Worm (Caenorhabditis elegans) whole organism, L3 larva: ENCODE data around the gene W03F9.2.

Experiments used
- R02D3.7 ChIP-seq: fragments of 150-350 bp; optimal IDR thresholded peaks from 2 replicates; lab custom pipeline; 2014; ENCODE audit warnings: missing biosample characterization, missing genetic modification characterization
- ama-1 ChIP-seq: fragments of 150-350 bp; optimal IDR thresholded peaks from 2 replicates; lab custom pipeline; 2018
- ceh-16 ChIP-seq: sonication (generic microtip); optimal IDR thresholded peaks from 2 replicates; lab custom pipeline; 2017; ENCODE audit warnings: missing biosample characterization, missing genetic modification characterization
- ceh-28 ChIP-seq: fragments of 150-350 bp; optimal IDR thresholded peaks from 2 replicates; lab custom pipeline; 2014; ENCODE audit warnings: missing biosample characterization, missing genetic modification reagents, missing genetic modification characterization
- ceh-82 ChIP-seq: fragments of 150-350 bp; optimal IDR thresholded peaks from 2 replicates; lab custom pipeline; 2014; ENCODE audit warnings: missing biosample characterization, missing genetic modification characterization
- daf-12 ChIP-seq: fragments of 150-350 bp; optimal IDR thresholded peaks from 2 replicates; lab custom pipeline; 2014; ENCODE audit warnings: missing biosample characterization, missing genetic modification reagents, missing genetic modification characterization
- egl-27 ChIP-seq: sonication (generic microtip); optimal IDR thresholded peaks from 4 replicates; lab custom pipeline; 2017; ENCODE audit warnings: missing biosample characterization, missing genetic modification reagents, missing genetic modification characterization
- egl-5 ChIP-seq: fragments of 150-350 bp; optimal IDR thresholded peaks from 2 replicates; lab custom pipeline; 2017; ENCODE audit warnings: missing biosample characterization, missing genetic modification reagents, missing genetic modification characterization, inconsistent platforms
- elt-1 ChIP-seq: fragments of 150-350 bp; optimal IDR thresholded peaks from 2 replicates; lab custom pipeline; 2014; ENCODE audit warnings: missing biosample characterization, missing genetic modification characterization
- elt-2 ChIP-seq: sonication (generic microtip); optimal IDR thresholded peaks from 2 replicates; lab custom pipeline; 2016; ENCODE audit warnings: missing genetic modification reagents, mild to moderate bottlenecking, missing genetic modification characterization, missing compliant biosample characterization
- elt-3 ChIP-seq, 3 experiments: fragments of 150-350 bp in 1 of 3; sonication (generic microtip) in 2 of 3; optimal IDR thresholded peaks; 2 replicates in 2 of 3; 4 replicates in 1 of 3; lab custom pipeline; 2014 to 2017; ENCODE audit warnings: missing biosample characterization in 3 of 3, missing genetic modification characterization in 3 of 3
- eor-1 ChIP-seq, 2 experiments: fragments of 150-350 bp; optimal IDR thresholded peaks; 2 replicates each; lab custom pipeline; 2014 to 2018; ENCODE audit warnings: missing biosample characterization in 2 of 2, missing genetic modification characterization in 2 of 2
- fkh-10 ChIP-seq: sonication (generic microtip); optimal IDR thresholded peaks from 2 replicates; lab custom pipeline; 2017; ENCODE audit warnings: missing biosample characterization, missing genetic modification reagents, missing genetic modification characterization
- fkh-2 ChIP-seq: fragments of 150-350 bp; optimal IDR thresholded peaks from 2 replicates; lab custom pipeline; 2014; ENCODE audit warnings: missing biosample characterization, missing genetic modification reagents, missing genetic modification characterization
- fos-1 ChIP-seq: fragments of 150-350 bp; optimal IDR thresholded peaks from 2 replicates; lab custom pipeline; 2014; ENCODE audit warnings: missing biosample characterization, missing genetic modification characterization
- hmg-11 ChIP-seq: sonication (generic microtip); optimal IDR thresholded peaks from 2 replicates; lab custom pipeline; 2016; ENCODE audit warnings: missing genetic modification characterization, missing compliant biosample characterization
- jun-1 ChIP-seq: fragments of 150-350 bp; optimal IDR thresholded peaks from 2 replicates; lab custom pipeline; 2014; ENCODE audit warnings: missing biosample characterization, missing genetic modification reagents, missing genetic modification characterization
- lin-15B ChIP-seq: fragments of 150-350 bp; optimal IDR thresholded peaks from 2 replicates; lab custom pipeline; 2014; ENCODE audit warnings: missing biosample characterization, missing genetic modification characterization
- lin-39 ChIP-seq: fragments of 150-350 bp; optimal IDR thresholded peaks from 2 replicates; lab custom pipeline; 2018; ENCODE audit warnings: missing biosample characterization, missing genetic modification reagents, missing genetic modification characterization
- lsy-12 ChIP-seq: sonication (generic microtip); optimal IDR thresholded peaks from 2 replicates; lab custom pipeline; 2016; ENCODE audit warnings: mild to moderate bottlenecking, missing genetic modification characterization, missing compliant biosample characterization
- mdl-1 ChIP-seq: fragments of 150-350 bp; optimal IDR thresholded peaks from 2 replicates; lab custom pipeline; 2014; ENCODE audit warnings: missing biosample characterization, missing genetic modification characterization
- mml-1 ChIP-seq: fragments of 150-350 bp; sonication (generic microtip); optimal IDR thresholded peaks from 3 replicates; lab custom pipeline; 2014; ENCODE audit warnings: missing biosample characterization, missing genetic modification characterization
- nfya-1 ChIP-seq: sonication (generic microtip); optimal IDR thresholded peaks from 2 replicates; lab custom pipeline; 2017; ENCODE audit warnings: missing genetic modification characterization, mild to moderate bottlenecking, missing compliant biosample characterization, antibody characterized with exemption, moderate library complexity; ENCODE audit not compliant: insufficient read depth
- nhr-11 ChIP-seq: fragments of 150-350 bp; optimal IDR thresholded peaks from 2 replicates; lab custom pipeline; 2014; ENCODE audit warnings: missing biosample characterization, missing genetic modification characterization
- nhr-12 ChIP-seq: fragments of 150-350 bp; optimal IDR thresholded peaks from 2 replicates; lab custom pipeline; 2014; ENCODE audit warnings: missing biosample characterization, missing genetic modification characterization
- nhr-23 ChIP-seq: fragments of 150-350 bp; optimal IDR thresholded peaks from 2 replicates; lab custom pipeline; 2014; ENCODE audit warnings: missing biosample characterization, missing genetic modification reagents, missing genetic modification characterization
- nhr-237 ChIP-seq: fragments of 150-350 bp; optimal IDR thresholded peaks from 2 replicates; lab custom pipeline; 2014; ENCODE audit warnings: missing biosample characterization, missing genetic modification characterization
- nhr-25 ChIP-seq: sonication (generic microtip); optimal IDR thresholded peaks from 2 replicates; lab custom pipeline; 2017; ENCODE audit warnings: missing biosample characterization, missing genetic modification characterization
- nhr-43 ChIP-seq: sonication (generic microtip); optimal IDR thresholded peaks from 2 replicates; lab custom pipeline; 2016; ENCODE audit warnings: mild to moderate bottlenecking, missing genetic modification characterization, missing compliant biosample characterization; ENCODE audit not compliant: poor library complexity, severe bottlenecking
- nhr-67 ChIP-seq: fragments of 150-350 bp; optimal IDR thresholded peaks from 2 replicates; lab custom pipeline; 2014; ENCODE audit warnings: missing biosample characterization, missing genetic modification characterization
- nhr-76 ChIP-seq: fragments of 150-350 bp; sonication (generic microtip); optimal IDR thresholded peaks from 5 replicates; lab custom pipeline; 2014; ENCODE audit warnings: missing biosample characterization, missing genetic modification characterization
- nhr-77 ChIP-seq: fragments of 150-350 bp; optimal IDR thresholded peaks from 2 replicates; lab custom pipeline; 2014; ENCODE audit warnings: missing biosample characterization, missing genetic modification characterization
- pha-4 ChIP-seq: fragments of 150-350 bp; optimal IDR thresholded peaks from 2 replicates; lab custom pipeline; 2014; ENCODE audit warnings: missing biosample characterization, missing genetic modification reagents, missing genetic modification characterization
- pqm-1 ChIP-seq: fragments of 150-350 bp; optimal IDR thresholded peaks from 2 replicates; lab custom pipeline; 2017; ENCODE audit warnings: missing biosample characterization, missing genetic modification characterization, inconsistent platforms
- sea-2 ChIP-seq: fragments of 150-350 bp; sonication (generic microtip); optimal IDR thresholded peaks from 4 replicates; lab custom pipeline; 2014; ENCODE audit warnings: missing biosample characterization, missing genetic modification reagents, missing genetic modification characterization
- skn-1 ChIP-seq: fragments of 150-350 bp; optimal IDR thresholded peaks from 2 replicates; lab custom pipeline; 2014; ENCODE audit warnings: missing biosample characterization, missing genetic modification characterization
- snpc-4 ChIP-seq: fragments of 150-350 bp; optimal IDR thresholded peaks from 2 replicates; lab custom pipeline; 2014; ENCODE audit warnings: missing biosample characterization, missing genetic modification characterization
- tbx-2 ChIP-seq: sonication (generic microtip); optimal IDR thresholded peaks from 2 replicates; lab custom pipeline; 2016; ENCODE audit warnings: mild to moderate bottlenecking, missing genetic modification characterization, missing compliant biosample characterization
- unc-39 ChIP-seq: sonication (generic microtip); optimal IDR thresholded peaks from 4 replicates; lab custom pipeline; 2017; ENCODE audit warnings: missing biosample characterization, missing genetic modification characterization
- unc-62 ChIP-seq: fragments of 150-350 bp; sonication (generic microtip); optimal IDR thresholded peaks from 4 replicates; lab custom pipeline; 2014; ENCODE audit warnings: missing biosample characterization, missing genetic modification reagents, missing genetic modification characterization
- zag-1 ChIP-seq: fragments of 150-350 bp; optimal IDR thresholded peaks from 2 replicates; lab custom pipeline; 2014; ENCODE audit warnings: missing biosample characterization, missing genetic modification characterization
- ztf-11 ChIP-seq: fragments of 150-350 bp; optimal IDR thresholded peaks from 2 replicates; lab custom pipeline; 2014; ENCODE audit warnings: missing biosample characterization, missing genetic modification characterization
- ztf-4 ChIP-seq: fragments of 150-350 bp; optimal IDR thresholded peaks from 2 replicates; lab custom pipeline; 2014; ENCODE audit warnings: missing biosample characterization, missing genetic modification characterization

W03F9.2 gene

DNA sequence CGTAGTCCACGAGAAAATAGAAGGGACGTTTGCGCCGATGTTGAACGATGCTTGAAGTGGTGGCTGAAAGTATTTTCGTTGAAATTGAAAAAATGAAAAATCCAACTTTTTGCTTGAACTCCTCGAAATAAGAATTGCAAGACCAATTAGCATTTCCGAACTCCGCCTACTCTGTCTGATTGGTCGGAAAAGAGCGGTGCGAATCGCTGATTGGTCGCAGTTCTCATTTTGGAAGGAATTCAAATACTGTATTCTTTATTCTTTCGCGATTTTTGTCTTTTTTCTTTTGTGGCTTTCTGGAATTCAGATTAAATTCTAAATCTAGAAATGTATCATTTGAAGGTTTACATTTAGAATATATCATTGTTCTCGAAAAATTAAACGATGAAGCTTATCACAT is 46.7 kb upstream of the W03F9.2 start:
- TF ChIP-seq nfya-1 (peak; percentile 56), snpc-4 (no peak)

DNA sequence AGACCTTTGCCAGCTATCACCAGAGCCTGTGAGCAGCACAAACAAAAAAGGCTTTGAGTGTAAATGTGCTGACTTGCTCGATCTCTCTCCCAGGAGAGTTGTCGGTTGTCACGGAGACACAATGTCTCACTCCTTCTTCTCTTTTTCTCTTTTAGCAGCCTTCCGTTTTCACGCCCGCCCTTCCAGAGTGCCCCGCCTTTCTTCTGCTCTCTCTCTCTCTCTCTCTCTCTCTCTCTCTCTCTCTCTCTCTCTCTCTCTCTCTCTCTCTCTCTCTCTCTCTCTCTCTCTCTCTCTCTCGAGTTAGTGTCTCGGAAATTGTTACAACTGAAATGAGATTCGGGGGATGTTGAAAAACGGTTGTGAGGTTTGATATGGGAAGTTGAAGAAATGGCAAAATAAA is 45.6 kb upstream of the W03F9.2 start:
- TF ChIP-seq pqm-1 (tag; lab: Kevin White, UChicago): no peak
- no peak for TF ChIP-seq daf-12 (tag; lab: Kevin White, UChicago)
- TF ChIP-seq fkh-2 (tag; lab: Kevin White, UChicago): no peak
- TF ChIP-seq ceh-82 (tag; lab: Kevin White, UChicago): no peak
- TF ChIP-seq nfya-1: peak; percentile 8

DNA sequence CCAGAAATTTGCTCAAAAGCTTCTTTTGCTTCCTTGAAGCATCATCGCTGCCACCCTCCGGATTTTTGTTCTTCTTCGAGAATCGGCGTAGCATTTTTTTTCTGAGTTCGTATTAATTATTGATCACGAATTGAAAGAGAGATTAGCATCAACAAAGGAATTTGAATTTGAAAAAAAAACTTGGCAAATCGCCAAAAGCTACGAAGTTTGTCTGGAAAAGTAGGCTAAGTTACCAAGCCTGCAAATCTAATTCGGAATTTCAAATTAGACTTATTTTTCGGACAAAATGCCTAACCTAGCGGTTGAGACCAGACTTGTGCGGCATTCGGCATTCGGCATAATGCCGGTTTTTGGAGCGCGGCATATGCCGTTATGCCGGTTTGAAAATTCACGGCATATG is 44.3 kb upstream of the W03F9.2 start, which contains the start of gene cfap-36:
Gene cfap-36, minus strand, starts transcription at position 101 of the 400 bp plus-strand sequence.
- TF ChIP-seq ceh-28: no peak
- TF ChIP-seq R02D3.7 (tag; lab: Kevin White, UChicago): no peak
- TF ChIP-seq snpc-4: no peak
- TF ChIP-seq nhr-11: no peak
- TF ChIP-seq egl-27 (tag; lab: Kevin White, UChicago): no peak
- TF ChIP-seq tbx-2 (tag; lab: Kevin White, UChicago): no peak
- no peak for TF ChIP-seq ama-1 (lab: Kevin White, UChicago)
- no peak for TF ChIP-seq sea-2
- no peak for TF ChIP-seq nhr-67 (tag; lab: Kevin White, UChicago)
- no peak for TF ChIP-seq nhr-76 (tag; lab: Kevin White, UChicago)
- TF ChIP-seq elt-2: no peak
- TF ChIP-seq, all 47 proteins: peak for 0

DNA sequence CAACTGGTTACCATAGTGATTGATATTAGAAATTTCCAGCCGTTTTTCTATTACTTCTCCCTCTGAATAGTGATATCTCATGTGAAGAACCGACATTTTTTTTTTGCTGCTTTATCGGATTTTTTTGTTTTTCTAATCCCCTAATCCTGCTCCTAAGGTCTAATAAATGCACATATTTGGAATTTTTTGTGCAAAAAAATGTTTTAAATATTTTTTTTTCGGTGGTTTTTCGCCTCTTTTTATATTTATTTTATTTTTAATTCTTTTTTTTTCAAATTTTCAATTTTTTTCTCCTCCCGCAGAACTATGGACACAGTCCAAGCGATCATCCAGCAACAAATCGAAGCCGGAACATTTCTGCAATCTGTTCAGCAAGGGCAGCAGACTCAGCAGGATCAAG is 38.9 kb upstream of the W03F9.2 start, which contains the start of gene Y108G3AL.2:
Gene Y108G3AL.2, plus strand, starts transcription at position 301 of the 400 bp plus-strand sequence.
- TF ChIP-seq nhr-76 (tag; lab: Kevin White, UChicago) (no peak), unc-39 (tag; lab: Kevin White, UChicago) (no peak), nhr-23 (no peak), lin-39 (no peak), fos-1 (no peak), sea-2 (no peak), nfya-1 (no peak), mml-1 (tag; lab: Kevin White, UChicago) (no peak), nhr-43 (tag; lab: Kevin White, UChicago) (no peak), R02D3.7 (tag; lab: Kevin White, UChicago) (no peak), unc-62 (no peak), pha-4 (tag; lab: Kevin White, UChicago) (no peak), egl-27 (tag; lab: Kevin White, UChicago) (no peak), tbx-2 (tag; lab: Kevin White, UChicago) (no peak), ztf-11 (no peak), fkh-10 (GFP tag; lab: Kevin White, UChicago) (no peak), nhr-25 (tag; lab: Kevin White, UChicago) (no peak), zag-1 (tag; lab: Kevin White, UChicago) (no peak)
- TF ChIP-seq, all 47 proteins: peak for 0

DNA sequence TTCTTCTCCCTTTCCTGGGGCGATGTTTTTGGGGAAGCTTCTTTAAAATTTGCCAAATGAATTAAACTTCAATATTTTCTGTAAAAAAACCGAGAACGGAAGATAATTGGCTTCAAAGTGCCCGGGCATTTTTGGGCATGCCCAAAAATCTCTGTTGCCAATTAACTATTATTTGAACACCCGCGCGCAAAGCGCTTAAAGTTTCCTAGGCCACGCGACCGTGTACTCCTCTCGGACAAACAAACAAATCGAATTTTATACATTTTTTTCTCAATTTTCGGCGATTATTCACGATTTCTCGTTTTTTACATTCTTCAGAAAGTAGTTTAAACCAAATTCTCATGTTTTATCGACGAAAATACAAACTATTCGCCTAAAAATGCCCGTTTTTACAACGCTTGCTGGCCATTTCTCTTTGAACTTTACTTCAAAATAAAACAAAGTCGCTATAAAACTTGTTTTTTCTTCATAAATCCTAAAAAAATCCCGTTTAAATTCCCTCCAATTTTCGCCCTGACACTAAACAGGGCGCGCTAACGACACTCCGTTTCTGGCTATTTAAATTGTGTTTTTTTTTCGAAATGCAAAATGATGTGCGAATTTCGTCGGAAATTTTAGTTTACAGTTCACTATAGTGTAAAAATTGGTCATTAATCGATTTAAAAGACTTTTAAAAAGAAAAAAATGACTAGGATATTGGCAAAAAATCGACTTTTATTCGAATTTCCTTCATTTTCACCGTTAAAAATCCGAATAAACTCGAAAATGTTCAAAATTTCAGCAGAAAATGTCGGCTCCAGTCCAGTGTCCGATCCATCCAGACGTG is 28.4 kb upstream of the W03F9.2 start, which contains the start of gene ttb-1:
Gene ttb-1, plus strand, starts transcription at position 776 of the 826 bp plus-strand sequence.
- TF ChIP-seq egl-5 (tag; lab: Kevin White, UChicago) (no peak), snpc-4 (peak; percentile 9), nhr-43 (tag; lab: Kevin White, UChicago) (no peak), skn-1 (tag; lab: Kevin White, UChicago) (no peak), elt-3 (tag; optimal IDR thresholded peaks at IDR 0.05; lab: Kevin White, UChicago) (no peak), eor-1 (tag; optimal IDR thresholded peaks at IDR 0.05; lab: Kevin White, UChicago) (no peak), elt-2 (no peak), pha-4 (tag; lab: Kevin White, UChicago) (peak; percentile 42), lsy-12 (tag; lab: Kevin White, UChicago) (no peak), nfya-1 (peak; percentile 64), nhr-12 (no peak), lin-39 (peak; percentile 9), nhr-11 (no peak), unc-62 (no peak), nhr-77 (no peak), ztf-4 (tag; lab: Kevin White, UChicago) (no peak), mml-1 (tag; lab: Kevin White, UChicago) (no peak), ceh-16 (no peak), ceh-82 (tag; lab: Kevin White, UChicago) (no peak), zag-1 (tag; lab: Kevin White, UChicago) (no peak), nhr-237 (tag; lab: Kevin White, UChicago) (no peak), hmg-11 (peak; percentile 41), nhr-23 (peak; percentile 65), tbx-2 (tag; lab: Kevin White, UChicago) (no peak), ama-1 (lab: Kevin White, UChicago) (no peak), elt-1 (tag; lab: Kevin White, UChicago) (no peak), lin-15B (tag; lab: Kevin White, UChicago) (peak; percentile 66), mdl-1 (no peak), jun-1 (tag; lab: Kevin White, UChicago) (no peak)
